Fruit fly (Drosophila melanogaster): Measurements from ENCODE around the gene Nemp.
A peak's percentile ranks its signal among the peaks of the same experiment; 100 is the strongest.

Gene Nemp

DNA sequence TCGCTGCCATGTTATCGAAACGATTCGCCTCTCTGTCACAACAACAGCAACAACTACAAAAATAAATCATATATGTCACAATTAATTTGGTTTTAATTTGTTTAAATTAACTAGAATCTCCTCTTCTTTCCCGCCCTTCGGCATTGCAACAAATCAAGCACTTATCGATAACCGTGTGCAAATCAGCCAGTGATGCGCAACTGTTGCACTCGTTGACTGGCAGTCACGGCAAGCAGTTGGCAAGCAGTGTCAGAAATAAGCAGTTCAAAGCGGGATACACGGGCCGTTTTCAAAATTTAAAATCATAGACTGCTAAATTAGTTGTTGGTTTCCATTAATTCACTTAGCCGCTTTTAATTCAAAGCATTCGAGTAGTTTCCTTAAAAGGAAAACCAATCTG lies 28.9 kb upstream of the Nemp start, which contains the start of gene Axs (continued):
- TF ChIP-seq Side (GFP tag; optimal IDR thresholded peaks at IDR 0.05) = no peak
- no peak for TF ChIP-seq CG10462 (GFP tag; optimal IDR thresholded peaks at IDR 0.05)
- TF ChIP-seq CG1529 (GFP tag; optimal IDR thresholded peaks at IDR 0.05) = no peak
- no peak for TF ChIP-seq Hr3 (GFP tag; optimal IDR thresholded peaks at IDR 0.05)
- TF ChIP-seq CG13123 (GFP tag; optimal IDR thresholded peaks at IDR 0.05) = no peak
- peak; percentile 6 for TF ChIP-seq CG13624 (GFP tag; optimal IDR thresholded peaks at IDR 0.05)
- TF ChIP-seq CG12071 (GFP tag; optimal IDR thresholded peaks at IDR 0.05) = no peak
- no peak for TF ChIP-seq eve (GFP tag; optimal IDR thresholded peaks at IDR 0.05)
- no peak for TF ChIP-seq chm (GFP tag; IDR thresholded peaks at IDR 0.05)
- TF ChIP-seq B-H1 (GFP tag; IDR thresholded peaks at IDR 0.05) = no peak
- no peak for TF ChIP-seq oc (tag; optimal IDR thresholded peaks at IDR 0.05)
- no peak for TF ChIP-seq twi (tag; optimal IDR thresholded peaks at IDR 0.05)
- no peak for TF ChIP-seq CG5245 (GFP tag; optimal IDR thresholded peaks at IDR 0.05)
- no peak for TF ChIP-seq dmrt99B (tag; optimal IDR thresholded peaks at IDR 0.05)
- TF ChIP-seq zen2 (GFP tag; IDR thresholded peaks at IDR 0.05; ENCODE audit: partially characterized antibody) = peak; percentile 66; the same call in 2 of the 3 replicates
- no peak for TF ChIP-seq CG31224 (GFP tag; IDR thresholded peaks at IDR 0.05)
- peak; percentile 32 for TF ChIP-seq CG15601 (tag; optimal IDR thresholded peaks at IDR 0.05)
- no peak for TF ChIP-seq CG1602 (GFP tag; optimal IDR thresholded peaks at IDR 0.05)
- no peak for TF ChIP-seq CG16815 (GFP tag; optimal IDR thresholded peaks at IDR 0.05)
- no peak for TF ChIP-seq B-H2 (GFP tag; optimal IDR thresholded peaks at IDR 0.05)
- no peak for TF ChIP-seq CG6175 (GFP tag; IDR thresholded peaks at IDR 0.05)
- TF ChIP-seq pzg (GFP tag; optimal IDR thresholded peaks at IDR 0.05) = peak; percentile 59
- no peak for TF ChIP-seq CG11560 (tag; IDR thresholded peaks at IDR 0.05)
- no peak for TF ChIP-seq otp (GFP tag; IDR thresholded peaks at IDR 0.05)
- TF ChIP-seq CG2129 (GFP tag; IDR thresholded peaks at IDR 0.05; ENCODE audit: partially characterized antibody) = no peak
- TF ChIP-seq aop (GFP tag; IDR thresholded peaks at IDR 0.05) = no peak
- peak; percentile 80 for TF ChIP-seq knrl (GFP tag; IDR thresholded peaks at IDR 0.05; ENCODE audit: partially characterized antibody)
- TF ChIP-seq gsb-n (tag; optimal IDR thresholded peaks at IDR 0.05) = peak; percentile 23
- TF ChIP-seq hkb (optimal IDR thresholded peaks at IDR 0.05) = no peak
- no peak for TF ChIP-seq hkb (GFP tag; IDR thresholded peaks at IDR 0.05)
- TF ChIP-seq CG12942 (GFP tag; optimal IDR thresholded peaks at IDR 0.05) = no peak
- TF ChIP-seq pita (GFP tag; optimal IDR thresholded peaks at IDR 0.05) = no peak
- TF ChIP-seq CG9609 (GFP tag; optimal IDR thresholded peaks at IDR 0.05) = no peak
- no peak for TF ChIP-seq CG16779 (GFP tag; IDR thresholded peaks at IDR 0.05)
- TF ChIP-seq bowl (GFP tag; IDR thresholded peaks at IDR 0.05) = no peak
- TF ChIP-seq wor (GFP tag; IDR thresholded peaks at IDR 0.05) = no peak
- TF ChIP-seq Taf1 (GFP tag; IDR thresholded peaks at IDR 0.05) = no peak
- no peak for TF ChIP-seq D19B (GFP tag; optimal IDR thresholded peaks at IDR 0.05)
- no peak for TF ChIP-seq pnt (GFP tag; optimal IDR thresholded peaks at IDR 0.05)
- TF ChIP-seq HHEX (GFP tag; optimal IDR thresholded peaks at IDR 0.05) = no peak
- no peak for TF ChIP-seq CG32772 (GFP tag; IDR thresholded peaks at IDR 0.05)
- no peak for TF ChIP-seq CG10366 (GFP tag; IDR thresholded peaks at IDR 0.05)
- no peak for TF ChIP-seq CG17912 (GFP tag; optimal IDR thresholded peaks at IDR 0.05)
- TF ChIP-seq sens (GFP tag) = peak; percentile 76
- no peak for TF ChIP-seq Drgx (GFP tag; IDR thresholded peaks at IDR 0.05)
- no peak for TF ChIP-seq schlank (tag; optimal IDR thresholded peaks at IDR 0.05)
- peak; percentile 20 for TF ChIP-seq Dad (GFP tag; optimal IDR thresholded peaks at IDR 0.05)
- TF ChIP-seq CG17612 (GFP tag; IDR thresholded peaks at IDR 0.05) = no peak
- TF ChIP-seq en (GFP tag; optimal IDR thresholded peaks at IDR 0.05) = no peak
- no peak for TF ChIP-seq luna (GFP tag; optimal IDR thresholded peaks at IDR 0.05)
- TF ChIP-seq CG14860 (GFP tag; IDR thresholded peaks at IDR 0.05; ENCODE audit: partially characterized antibody) = peak; percentile 64
- TF ChIP-seq CG6689 (GFP tag; IDR thresholded peaks at IDR 0.05) = no peak
- no peak for TF ChIP-seq Oaz (GFP tag; IDR thresholded peaks at IDR 0.05)
- no peak for TF ChIP-seq Kr (GFP tag; optimal IDR thresholded peaks at IDR 0.05)

All from whole organism, embryonic.